Worm (Caenorhabditis elegans): ENCODE results near the gene dap-3.

DNA sequence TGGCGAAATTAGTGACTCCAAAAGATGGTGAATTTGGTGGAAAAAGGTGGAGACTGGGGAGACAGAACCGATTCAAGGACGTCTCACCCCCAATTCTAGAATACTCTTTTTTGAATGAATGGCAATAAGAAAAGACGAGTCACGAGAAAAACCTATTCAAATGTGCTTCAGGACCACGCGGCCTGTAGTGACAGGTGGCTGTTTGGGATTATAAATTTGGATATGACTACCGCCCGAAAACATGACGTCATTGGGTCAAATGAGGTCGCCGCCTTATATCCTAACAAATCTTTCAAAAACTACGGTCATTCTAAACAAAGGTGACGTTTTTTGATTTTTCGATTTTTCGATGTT is 26.9 kb upstream of the dap-3 start:
- no peak for TF ChIP-seq ama-1 (optimal IDR thresholded peaks at IDR 0.05)
- TF ChIP-seq aly-1 (tag; optimal IDR thresholded peaks at IDR 0.05) = no peak
- no peak for TF ChIP-seq hmbx-1 (tag; optimal IDR thresholded peaks at IDR 0.05)
- no peak for TF ChIP-seq ceh-36 (tag; optimal IDR thresholded peaks at IDR 0.05)
- no peak for TF ChIP-seq tbx-37 (GFP tag; conservative IDR thresholded peaks at IDR 0.05)
- TF ChIP-seq hnd-1 (tag; optimal IDR thresholded peaks at IDR 0.05) = no peak
- no peak for TF ChIP-seq scrt-1 (GFP tag; IDR thresholded peaks at IDR 0.05)
- TF ChIP-seq hmg-4 (GFP tag; optimal IDR thresholded peaks at IDR 0.05) = no peak
- TF ChIP-seq tbx-11 (GFP tag; IDR thresholded peaks at IDR 0.05) = no peak
